Worm (Caenorhabditis elegans) whole organism, early embryonic: ENCODE results near the gene srbc-76.
"Not testable (repeated sequence)": the region's sequence is repeated elsewhere in the genome, so short reads cannot be mapped to it uniquely, and the experiment has no call there.

ENCODE experiments used
- B0310.2 ChIP-seq: sonication (generic microtip); optimal IDR thresholded peaks from 2 replicates; lab custom pipeline; 2016; ENCODE audit warnings: mild to moderate bottlenecking, missing genetic modification characterization, missing compliant biosample characterization
- F13C5.2 ChIP-seq: sonication (generic microtip); optimal IDR thresholded peaks from 2 replicates; lab custom pipeline; 2017; ENCODE audit warnings: mild to moderate bottlenecking, missing genetic modification characterization, inconsistent platforms, missing compliant biosample characterization
- aly-1 ChIP-seq: sonication (generic microtip); optimal IDR thresholded peaks from 2 replicates; lab custom pipeline; 2016; ENCODE audit warnings: missing genetic modification characterization, missing compliant biosample characterization
- ama-1 ChIP-seq: fragments of 150-350 bp; optimal IDR thresholded peaks from 2 replicates; lab custom pipeline; 2014
- ceh-13 ChIP-seq: fragments of 200-800 bp; sonication (Bioruptor generic); optimal IDR thresholded peaks from 2 replicates; lab custom pipeline; 2018; ENCODE audit warnings: mild to moderate bottlenecking, missing genetic modification characterization, missing compliant biosample characterization
- ceh-36 ChIP-seq: sonication (generic microtip); optimal IDR thresholded peaks from 2 replicates; lab custom pipeline; 2016; ENCODE audit warnings: missing genetic modification characterization, inconsistent platforms, missing compliant biosample characterization
- ets-7 ChIP-seq: sonication (generic microtip); optimal IDR thresholded peaks from 2 replicates; lab custom pipeline; 2016; ENCODE audit warnings: missing genotype, missing genetic modification characterization, missing compliant biosample characterization
- flt-1 ChIP-seq: fragments of 200-800 bp; sonication (Bioruptor generic); IDR thresholded peaks from 2 replicates; pipeline ENCODE4 v1.3.6; 2022; ENCODE audit warnings: missing genetic modification characterization, missing compliant biosample characterization
- hmbx-1 ChIP-seq: sonication (generic microtip); optimal IDR thresholded peaks from 2 replicates; lab custom pipeline; 2016; ENCODE audit warnings: mild to moderate bottlenecking, missing genetic modification characterization, missing compliant biosample characterization
- hmg-4 ChIP-seq: fragments of 200-800 bp; sonication (Bioruptor generic); optimal IDR thresholded peaks from 2 replicates; lab custom pipeline; 2018; ENCODE audit warnings: mild to moderate bottlenecking, missing genetic modification characterization, missing compliant biosample characterization
- hnd-1 ChIP-seq: sonication (generic microtip); optimal IDR thresholded peaks from 2 replicates; lab custom pipeline; 2016; ENCODE audit warnings: missing genetic modification characterization, missing compliant biosample characterization
- pes-1 ChIP-seq: fragments of 200-800 bp; sonication (Bioruptor generic); IDR thresholded peaks from 2 replicates; pipeline ENCODE4 v1.3.6; 2022; ENCODE audit warnings: missing genetic modification reagents, missing genetic modification characterization, missing compliant biosample characterization
- scrt-1 ChIP-seq: fragments of 200-800 bp; sonication (Bioruptor generic); IDR thresholded peaks from 2 replicates; pipeline ENCODE4 v1.3.6; 2022; ENCODE audit warnings: missing genetic modification characterization, missing compliant biosample characterization
- sea-1 ChIP-seq: fragments of 200-800 bp; sonication (Bioruptor generic); conservative IDR thresholded peaks from 2 replicates; pipeline ENCODE4 v1.3.6; 2022; ENCODE audit warnings: missing genetic modification characterization, missing compliant biosample characterization
- tbx-11 ChIP-seq: fragments of 200-800 bp; sonication (Bioruptor generic); IDR thresholded peaks from 2 replicates; pipeline ENCODE4 v1.3.6; 2022; ENCODE audit warnings: missing genetic modification characterization, missing compliant biosample characterization
- tbx-37 ChIP-seq: fragments of 200-800 bp; sonication (Bioruptor generic); conservative IDR thresholded peaks from 2 replicates; pipeline ENCODE4 v1.3.6; 2022; ENCODE audit warnings: missing genetic modification reagents, missing genetic modification characterization, missing compliant biosample characterization
- tra-4 ChIP-seq: sonication (generic microtip); optimal IDR thresholded peaks from 2 replicates; lab custom pipeline; 2017; ENCODE audit warnings: missing genetic modification characterization, missing compliant biosample characterization

Gene srbc-76

DNA sequence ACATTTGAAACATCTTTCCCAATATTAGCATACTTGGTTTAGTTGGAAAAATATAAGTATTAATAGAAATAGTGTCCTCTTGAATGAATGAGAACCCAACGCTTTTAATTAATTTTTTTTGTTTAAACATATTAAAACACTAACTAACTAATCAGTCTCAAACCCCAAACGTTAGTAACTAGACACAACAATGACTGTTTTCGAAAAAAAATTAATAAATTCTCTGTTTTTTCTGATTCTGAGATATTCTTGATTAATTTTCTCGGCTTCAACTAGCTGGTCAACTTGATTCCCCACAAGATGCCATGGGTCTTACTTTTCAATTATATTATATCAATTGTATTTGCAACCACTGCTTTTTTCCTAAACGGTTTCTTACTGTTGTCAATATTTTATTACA lies at the start of gene srbc-76:
Gene srbc-76, plus strand, starts transcription at position 301 of the 400 bp plus-strand sequence.
- TF ChIP-seq hmbx-1 (tag; lab: Kevin White, UChicago) (no peak), ets-7 (tag; lab: Kevin White, UChicago) (no peak), F13C5.2 (tag; lab: Kevin White, UChicago) (no peak), tbx-11 (GFP tag; lab: Robert Waterston, UW) (no peak), ceh-36 (tag; lab: Kevin White, UChicago) (no peak)

DNA sequence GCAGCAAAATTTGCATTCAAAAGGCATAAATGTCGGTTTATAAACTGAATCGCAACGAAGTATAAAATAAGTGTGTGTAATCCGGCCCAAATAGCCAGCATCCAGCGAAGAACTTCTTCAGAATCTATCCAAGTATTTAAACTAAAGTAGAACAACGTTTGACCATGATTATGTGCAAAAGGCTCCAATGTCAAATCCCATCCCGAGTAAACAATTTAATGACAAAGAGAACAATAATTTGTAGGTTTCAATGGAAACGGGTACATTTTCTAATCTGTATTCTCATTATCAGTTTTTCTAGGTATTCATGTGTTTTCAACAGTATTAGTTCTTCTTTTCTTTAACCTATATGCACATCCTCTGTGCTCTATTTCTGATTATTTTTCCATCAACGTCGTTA lies 44.5 kb upstream of the srbc-76 start, which contains the start of gene C41G6.12:
Gene C41G6.12, minus strand, starts transcription at position 101 of the 400 bp plus-strand sequence.
- not testable (repeated sequence) for TF ChIP-seq ets-7 (tag; lab: Kevin White, UChicago); tra-4 (tag; lab: Kevin White, UChicago); sea-1 (GFP tag; lab: Robert Waterston, UW)

DNA sequence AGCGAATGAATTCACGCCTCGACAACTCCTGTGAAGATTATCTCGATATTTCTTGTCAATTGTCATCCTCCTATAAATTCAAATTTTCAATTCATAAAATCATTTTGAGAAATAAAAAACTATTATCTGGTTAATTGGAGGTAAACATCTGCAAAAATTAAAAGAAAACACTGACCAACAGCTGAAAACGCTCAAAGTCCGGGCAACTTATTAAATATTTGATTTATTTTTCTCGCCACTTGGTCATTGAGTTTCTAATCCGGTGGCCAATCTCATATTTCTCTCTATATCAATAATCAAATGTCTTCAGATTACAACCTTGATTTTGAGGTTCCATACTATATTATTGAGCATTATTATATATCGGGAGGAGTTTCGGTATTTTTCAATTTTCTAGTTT lies 40.3 kb upstream of the srbc-76 start, which contains the start of gene sri-24:
Gene sri-24, plus strand, starts transcription at position 301 of the 400 bp plus-strand sequence.
- not testable (repeated sequence) for TF ChIP-seq ets-7 (tag; lab: Kevin White, UChicago); ceh-36 (tag; lab: Kevin White, UChicago); tbx-11 (GFP tag; lab: Robert Waterston, UW)

DNA sequence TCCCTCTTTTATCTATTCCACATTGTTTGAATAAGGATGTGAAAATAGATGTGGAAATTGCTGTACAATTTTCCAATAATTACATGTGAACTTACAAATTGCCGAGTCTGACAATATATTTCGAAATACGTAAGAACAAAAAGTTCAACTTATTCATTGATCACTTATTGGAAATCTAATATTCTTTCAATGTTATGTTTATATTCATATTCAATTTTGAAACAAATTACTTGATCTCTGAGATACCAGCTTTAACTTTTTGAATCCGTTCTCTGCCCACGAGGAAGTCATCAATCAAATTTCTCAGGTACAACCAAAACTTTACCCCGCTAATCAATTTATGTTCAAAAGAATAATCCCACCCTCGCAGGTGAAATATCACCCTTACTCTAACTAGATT lies 37.0 kb upstream of the srbc-76 start, which contains the start of gene sri-26:
Gene sri-26, plus strand, starts transcription at position 301 of the 400 bp plus-strand sequence.
- TF ChIP-seq ceh-13 (GFP tag; lab: Kevin White, UChicago); ama-1 (lab: Kevin White, UChicago); aly-1 (tag; lab: Kevin White, UChicago): not testable (repeated sequence)

DNA sequence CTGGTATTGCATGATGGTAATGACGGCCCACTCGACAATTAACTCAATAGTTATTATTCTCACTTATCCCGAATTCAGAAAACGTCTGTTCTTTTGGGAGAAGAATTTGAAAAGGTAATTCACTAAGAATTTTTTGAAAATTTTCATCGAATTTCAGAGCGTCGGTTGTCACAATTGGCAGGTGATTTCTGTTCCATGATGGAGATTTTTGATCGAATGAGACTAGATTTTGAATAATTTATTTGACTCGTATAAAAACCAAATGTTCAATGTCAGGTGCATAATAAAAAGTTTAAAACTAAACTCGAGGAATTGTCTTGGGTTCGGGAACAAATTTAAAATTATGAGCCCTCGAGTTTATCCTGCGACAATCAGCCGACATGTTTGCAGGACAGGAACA lies 35.5 kb upstream of the srbc-76 start, which contains the start of gene sri-25:
Gene sri-25, plus strand, starts transcription at position 301 of the 400 bp plus-strand sequence.
- TF ChIP-seq F13C5.2 (tag; lab: Kevin White, UChicago) (no peak), tra-4 (tag; lab: Kevin White, UChicago) (no peak), tbx-37 (no peak), scrt-1 (GFP tag; lab: Robert Waterston, UW) (no peak), B0310.2 (tag; lab: Kevin White, UChicago) (no peak), pes-1 (GFP tag; lab: Robert Waterston, UW) (no peak), ets-7 (tag; lab: Kevin White, UChicago) (no peak), hmg-4 (GFP tag; lab: Kevin White, UChicago) (no peak), ama-1 (lab: Kevin White, UChicago) (no peak), hnd-1 (tag; lab: Kevin White, UChicago) (no peak), flt-1 (GFP tag; lab: Robert Waterston, UW) (no peak), sea-1 (GFP tag; lab: Robert Waterston, UW) (no peak), ceh-13 (GFP tag; lab: Kevin White, UChicago) (no peak), hmbx-1 (tag; lab: Kevin White, UChicago) (no peak), aly-1 (tag; lab: Kevin White, UChicago) (no peak)

DNA sequence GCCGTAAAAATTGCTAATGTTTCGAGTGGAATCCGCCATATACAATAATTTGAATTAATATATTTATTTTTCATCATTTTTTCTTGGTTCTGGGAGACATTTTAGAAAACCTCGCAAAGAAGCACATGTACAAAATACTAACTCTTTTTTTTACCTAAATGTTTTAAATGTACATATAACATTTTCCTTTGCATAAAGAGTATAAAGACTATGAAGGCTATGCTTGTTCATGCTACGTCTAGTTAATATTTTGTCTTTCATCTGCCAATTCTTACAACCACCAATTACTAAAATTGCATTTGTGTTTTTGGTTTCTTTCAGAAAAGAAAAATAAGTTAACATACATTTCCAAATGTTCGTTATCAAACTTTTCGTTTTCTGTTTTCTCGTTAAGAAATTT lies 30.9 kb upstream of the srbc-76 start, which contains the start of gene irld-25:
Gene irld-25, plus strand, starts transcription at position 301 of the 400 bp plus-strand sequence.
- TF ChIP-seq flt-1 (GFP tag; lab: Robert Waterston, UW) (no peak), ceh-36 (tag; lab: Kevin White, UChicago) (no peak), ets-7 (tag; lab: Kevin White, UChicago) (no peak), hnd-1 (tag; lab: Kevin White, UChicago) (no peak), aly-1 (tag; lab: Kevin White, UChicago) (no peak), tra-4 (tag; lab: Kevin White, UChicago) (no peak), scrt-1 (GFP tag; lab: Robert Waterston, UW) (no peak), hmg-4 (GFP tag; lab: Kevin White, UChicago) (no peak), F13C5.2 (tag; lab: Kevin White, UChicago) (no peak), sea-1 (GFP tag; lab: Robert Waterston, UW) (no peak), ceh-13 (GFP tag; lab: Kevin White, UChicago) (no peak), ama-1 (lab: Kevin White, UChicago) (no peak), hmbx-1 (tag; lab: Kevin White, UChicago) (no peak)

DNA sequence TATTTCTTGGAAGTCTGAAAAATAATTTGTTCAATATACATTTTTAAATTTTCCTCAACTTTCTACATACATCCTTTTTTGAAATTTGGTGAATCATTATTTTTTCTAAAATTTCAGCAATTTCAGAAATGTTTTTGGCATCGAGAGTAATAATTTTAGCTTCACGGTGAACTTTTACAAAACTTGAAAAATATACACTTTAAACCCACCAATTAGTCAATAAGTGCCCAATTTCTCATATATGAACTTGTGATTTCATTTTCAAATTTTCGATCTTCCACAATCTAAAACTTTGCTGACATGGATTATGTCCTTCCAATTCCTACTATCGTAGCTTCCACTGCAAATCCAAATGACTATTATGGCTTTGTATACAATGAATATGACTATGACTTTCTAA lies 28.5 kb upstream of the srbc-76 start, which contains the start of gene srw-24:
Gene srw-24, plus strand, starts transcription at position 301 of the 400 bp plus-strand sequence.
- TF ChIP-seq tbx-37 (no peak), aly-1 (tag; lab: Kevin White, UChicago) (no peak), tbx-11 (GFP tag; lab: Robert Waterston, UW) (no peak), scrt-1 (GFP tag; lab: Robert Waterston, UW) (no peak), ama-1 (lab: Kevin White, UChicago) (no peak), tra-4 (tag; lab: Kevin White, UChicago) (no peak), B0310.2 (tag; lab: Kevin White, UChicago) (no peak), hnd-1 (tag; lab: Kevin White, UChicago) (no peak), F13C5.2 (tag; lab: Kevin White, UChicago) (no peak), sea-1 (GFP tag; lab: Robert Waterston, UW) (no peak), pes-1 (GFP tag; lab: Robert Waterston, UW) (no peak)

DNA sequence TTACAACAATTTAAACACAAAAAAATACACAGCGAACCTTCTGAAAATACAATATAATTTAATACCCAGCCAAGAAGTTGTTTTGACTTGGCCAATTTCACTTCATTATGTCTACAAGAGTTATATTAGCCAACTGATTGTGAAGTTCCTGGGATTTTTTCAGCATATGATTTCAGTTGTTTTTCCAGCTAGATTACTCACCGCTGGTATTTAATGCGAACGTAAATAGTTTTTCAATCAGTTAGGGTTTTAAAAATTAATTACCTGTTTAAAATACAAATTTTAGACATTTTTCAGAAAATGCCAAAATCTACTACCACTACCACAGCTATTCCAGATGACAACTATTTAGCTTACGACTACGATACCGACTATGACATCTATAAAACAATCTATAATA lies 26.5 kb upstream of the srbc-76 start, which contains the start of gene srw-14:
Gene srw-14, plus strand, starts transcription at position 301 of the 400 bp plus-strand sequence.
- TF ChIP-seq ceh-13 (GFP tag; lab: Kevin White, UChicago): no peak
